Worm (Caenorhabditis elegans) whole organism, L2 larva: ENCODE data around the gene F41H10.12.

ENCODE experiments used
- Y55F3AM.14 ChIP-seq: fragments of 200-800 bp; sonication (Bioruptor generic); optimal IDR thresholded peaks from 2 replicates; lab custom pipeline; 2018; ENCODE audit warnings: mild to moderate bottlenecking, missing genetic modification characterization, missing compliant biosample characterization
- ceh-16 ChIP-seq: fragments of 150-350 bp; optimal IDR thresholded peaks from 2 replicates; lab custom pipeline; 2014; ENCODE audit warnings: missing biosample characterization, missing genetic modification characterization
- crh-2 ChIP-seq: sonication (generic microtip); optimal IDR thresholded peaks from 2 replicates; lab custom pipeline; 2017; ENCODE audit warnings: missing biosample characterization, missing genetic modification characterization
- zag-1 ChIP-seq: fragments of 150-350 bp; optimal IDR thresholded peaks from 2 replicates; lab custom pipeline; 2014; ENCODE audit warnings: missing biosample characterization, missing genetic modification characterization
- ztf-1 ChIP-seq: fragments of 200-800 bp; sonication (Bioruptor generic); conservative IDR thresholded peaks from 2 replicates; pipeline ENCODE4 v1.3.6; 2022; ENCODE audit warnings: missing genetic modification characterization, missing compliant biosample characterization

F41H10.12 gene

ce11 chrIV:5419122-5419521 is 34.0 kb downstream of the F41H10.12 start, which contains the start of gene ehn-3:
ehn-3 (minus strand) TSS chrIV:5419222.
- TF ChIP-seq zag-1 (tag; lab: Kevin White, UChicago) (no peak), ceh-16 (tag; lab: Kevin White, UChicago) (no peak), Y55F3AM.14 (no peak), crh-2 (tag; lab: Kevin White, UChicago) (no peak), ztf-1 (GFP tag; lab: Robert Waterston, UW) (no peak)
